Worm (Caenorhabditis elegans): ENCODE results near the gene skr-5.

ce11 chrV:17298657-17299056 lies 49.0 kb upstream of the skr-5 start:
- TF ChIP-seq R02D3.7 (tag; optimal IDR thresholded peaks at IDR 0.05) (no peak), nhr-11 (tag; optimal IDR thresholded peaks at IDR 0.05) (no peak), lin-15B (tag; optimal IDR thresholded peaks at IDR 0.05) (no peak), lin-39 (tag; optimal IDR thresholded peaks at IDR 0.05) (no peak), zag-1 (tag; optimal IDR thresholded peaks at IDR 0.05) (no peak)
